Fruit fly (Drosophila melanogaster): ENCODE data around the gene Hsc20.

- no peak for TF ChIP-seq dsf (GFP tag; optimal IDR thresholded peaks at IDR 0.05; ENCODE audit: borderline replicate concordance)
- TF ChIP-seq h (GFP tag; optimal IDR thresholded peaks at IDR 0.05), result no peak
- TF ChIP-seq OdsH (GFP tag; optimal IDR thresholded peaks at IDR 0.05), result no peak
- no peak for TF ChIP-seq psq (GFP tag; optimal IDR thresholded peaks at IDR 0.05)
- no peak for TF ChIP-seq lola (GFP tag; optimal IDR thresholded peaks at IDR 0.05)
- no peak for TF ChIP-seq Hr78 (GFP tag; optimal IDR thresholded peaks at IDR 0.05)
- TF ChIP-seq Hr83 (GFP tag; optimal IDR thresholded peaks at IDR 0.05; ENCODE audit: poor library complexity, severe bottlenecking), result no peak
- no peak for TF ChIP-seq tai (GFP tag; optimal IDR thresholded peaks at IDR 0.05)
- TF ChIP-seq CrebA (GFP tag; optimal IDR thresholded peaks at IDR 0.05; ENCODE audit: borderline replicate concordance), result no peak
- no peak for TF ChIP-seq Mio (GFP tag; optimal IDR thresholded peaks at IDR 0.05)
- no peak for TF ChIP-seq GATAd (GFP tag; optimal IDR thresholded peaks at IDR 0.05)
Measured at dm6 chr3L:16270802-16271332, 37.9 kb downstream of the Hsc20 start, which contains the start of the genes CG34248 and CG13067.
